Fruit fly (Drosophila melanogaster) whole organism, embryonic: Measurements from ENCODE around the gene CG3032.

ENCODE experiments used
- Aef1 ChIP-seq: fragments of 200-800 bp; sonication (Bioruptor generic); IDR thresholded peaks from 3 replicates; pipeline ENCODE4 v1.3.6; 2022; ENCODE audit warnings: missing biosample characterization, missing genetic modification characterization
- B-H1 ChIP-seq: fragments of 200-800 bp; sonication (Bioruptor generic); IDR thresholded peaks from 3 replicates; pipeline ENCODE4 v1.3.6; 2022; ENCODE audit warnings: missing biosample characterization, missing genetic modification characterization
- Bgb ChIP-seq: fragments of 200-800 bp; sonication (Bioruptor generic); IDR thresholded peaks from 2 replicates; pipeline ENCODE4 v1.3.6; 2022; ENCODE audit warnings: missing biosample characterization, missing genetic modification characterization; ENCODE audit not compliant: partially characterized antibody
- BtbVII ChIP-seq: fragments of 200-800 bp; sonication (Bioruptor generic); optimal IDR thresholded peaks from 3 replicates; lab custom pipeline; 2017; ENCODE audit warnings: missing biosample characterization, mild to moderate bottlenecking, missing genetic modification characterization
- Bteb2 ChIP-seq: fragments of 200-800 bp; sonication (Bioruptor generic); optimal IDR thresholded peaks from 2 replicates; lab custom pipeline; 2016; ENCODE audit warnings: missing biosample characterization, missing genetic modification characterization
- C15 ChIP-seq: fragments of 200-800 bp; sonication (Bioruptor generic); IDR thresholded peaks from 3 replicates; pipeline ENCODE4 v1.3.6; 2022; ENCODE audit warnings: missing biosample characterization, missing genetic modification characterization
- CG10321 ChIP-seq: fragments of 200-800 bp; sonication (Bioruptor generic); IDR thresholded peaks from 2 replicates; pipeline ENCODE4 v1.3.6; 2022; ENCODE audit warnings: missing biosample characterization, missing genetic modification characterization
- CG10462 ChIP-seq: fragments of 200-800 bp; sonication (Bioruptor generic); optimal IDR thresholded peaks from 2 replicates; lab custom pipeline; 2016; ENCODE audit warnings: missing biosample characterization, missing genetic modification characterization
- CG10543 ChIP-seq: fragments of 200-800 bp; sonication (Bioruptor generic); optimal IDR thresholded peaks from 3 replicates; lab custom pipeline; 2017; ENCODE audit warnings: missing biosample characterization, mild to moderate bottlenecking, missing genetic modification characterization, moderate library complexity
- CG14441 ChIP-seq: fragments of 200-800 bp; sonication (Bioruptor generic); IDR thresholded peaks from 2 replicates; pipeline ENCODE4 v1.3.6; 2022; ENCODE audit warnings: missing biosample characterization, missing genetic modification characterization
- CG15696 ChIP-seq: fragments of 200-800 bp; sonication (Bioruptor generic); optimal IDR thresholded peaks from 2 replicates; lab custom pipeline; 2019; ENCODE audit warnings: missing biosample characterization, mild to moderate bottlenecking, missing genetic modification characterization, moderate library complexity
- CG1603 ChIP-seq: fragments of 200-800 bp; sonication (Bioruptor generic); optimal IDR thresholded peaks from 2 replicates; lab custom pipeline; 2019; ENCODE audit warnings: missing biosample characterization, mild to moderate bottlenecking, missing genetic modification characterization, moderate library complexity
- CG18476 ChIP-seq: fragments of 200-800 bp; sonication (Bioruptor generic); optimal IDR thresholded peaks from 2 replicates; lab custom pipeline; 2016; ENCODE audit warnings: missing biosample characterization, mild to moderate bottlenecking, missing genetic modification characterization
- CG2712 ChIP-seq: fragments of 200-800 bp; optimal IDR thresholded peaks from 3 replicates; lab custom pipeline; 2019; ENCODE audit warnings: missing biosample characterization, mild to moderate bottlenecking, missing genetic modification characterization, moderate library complexity
- CG4328 ChIP-seq: fragments of 200-800 bp; sonication (Bioruptor generic); optimal IDR thresholded peaks from 3 replicates; lab custom pipeline; 2017; ENCODE audit warnings: missing biosample characterization, missing genetic modification reagents, missing genetic modification characterization
- CG4854 ChIP-seq: fragments of 200-800 bp; sonication (Bioruptor generic); optimal IDR thresholded peaks from 2 replicates; lab custom pipeline; 2016; ENCODE audit warnings: missing biosample characterization, missing genetic modification characterization, inconsistent platforms
- CG7987 ChIP-seq: fragments of 200-800 bp; sonication (Bioruptor generic); optimal IDR thresholded peaks from 2 replicates; lab custom pipeline; 2018; ENCODE audit warnings: missing biosample characterization, mild to moderate bottlenecking, missing genetic modification characterization, moderate library complexity
- CG9215 ChIP-seq: fragments of 200-800 bp; sonication (Bioruptor generic); IDR thresholded peaks from 2 replicates; pipeline ENCODE4 v1.3.6; 2022; ENCODE audit warnings: missing biosample characterization, missing genetic modification characterization
- CHES-1-like ChIP-seq: fragments of 200-800 bp; sonication (Bioruptor generic); optimal IDR thresholded peaks from 2 replicates; lab custom pipeline; 2016; ENCODE audit warnings: missing biosample characterization, missing genetic modification characterization
- D19A ChIP-seq: fragments of 200-800 bp; optimal IDR thresholded peaks from 3 replicates; lab custom pipeline; 2019; ENCODE audit warnings: missing biosample characterization, mild to moderate bottlenecking, missing genetic modification characterization, moderate library complexity
- Dek ChIP-seq: fragments of 200-800 bp; sonication (Bioruptor generic); optimal IDR thresholded peaks from 3 replicates; lab custom pipeline; 2019; ENCODE audit warnings: missing biosample characterization, mild to moderate bottlenecking, missing genetic modification characterization, moderate library complexity
- Gug ChIP-seq: fragments of 200-800 bp; sonication (Bioruptor generic); IDR thresholded peaks from 4 replicates; pipeline ENCODE4 v1.3.6; 2022; ENCODE audit warnings: missing biosample characterization, missing genetic modification characterization
- Hand ChIP-seq: fragments of 200-800 bp; sonication (Bioruptor generic); optimal IDR thresholded peaks from 2 replicates; lab custom pipeline; 2017; ENCODE audit warnings: mild to moderate bottlenecking, missing biosample characterization, missing genetic modification reagents, missing genetic modification characterization
- HmgD ChIP-seq: fragments of 200-800 bp; sonication (Bioruptor generic); optimal IDR thresholded peaks from 3 replicates; lab custom pipeline; 2016; ENCODE audit warnings: missing biosample characterization, missing genetic modification characterization
- Hr78 ChIP-seq, 2 experiments: fragments of 200-800 bp in 1 of 2; fragments of >200 bp in 1 of 2; sonication (Bioruptor generic) in 1 of 2; optimal IDR thresholded peaks; 2 replicates each; lab custom pipeline; 2017 to 2019; ENCODE audit warnings: missing biosample characterization in 2 of 2, missing genetic modification characterization in 2 of 2, mild to moderate bottlenecking in 1 of 2, moderate library complexity in 1 of 2
- Jarid2 ChIP-seq: fragments of 200-800 bp; sonication (Bioruptor generic); optimal IDR thresholded peaks from 3 replicates; lab custom pipeline; 2017; ENCODE audit warnings: mild to moderate bottlenecking, missing biosample characterization, missing genetic modification reagents, missing genetic modification characterization
- Myb ChIP-seq: fragments of 200-800 bp; sonication (Bioruptor generic); optimal IDR thresholded peaks from 2 replicates; lab custom pipeline; 2016; ENCODE audit warnings: missing biosample characterization, missing genetic modification characterization
- Opbp ChIP-seq: fragments of 200-800 bp; sonication (Bioruptor generic); IDR thresholded peaks from 3 replicates; pipeline ENCODE4 v1.3.6; 2022; ENCODE audit warnings: missing biosample characterization, missing genetic modification characterization; ENCODE audit not compliant: partially characterized antibody
- Poxn ChIP-seq: fragments of 200-800 bp; sonication (Bioruptor generic); IDR thresholded peaks from 2 replicates; pipeline ENCODE4 v1.3.6; 2022; ENCODE audit warnings: missing biosample characterization, missing genetic modification characterization
- Sox102F ChIP-seq: fragments of 200-800 bp; sonication (Bioruptor generic); optimal IDR thresholded peaks from 2 replicates; lab custom pipeline; 2018; ENCODE audit warnings: missing biosample characterization, mild to moderate bottlenecking, missing genetic modification characterization, moderate library complexity
- Taf1 ChIP-seq: fragments of 200-800 bp; sonication (Bioruptor generic); IDR thresholded peaks from 2 replicates; pipeline ENCODE4 v1.3.6; 2022; ENCODE audit warnings: missing biosample characterization, missing genetic modification characterization
- al ChIP-seq: fragments of 200-800 bp; sonication (Bioruptor generic); IDR thresholded peaks from 2 replicates; pipeline ENCODE4 v1.3.6; 2022; ENCODE audit warnings: missing biosample characterization, missing genetic modification characterization
- ara ChIP-seq: fragments of 200-800 bp; sonication (Bioruptor generic); IDR thresholded peaks from 2 replicates; pipeline ENCODE4 v1.3.6; 2022; ENCODE audit warnings: missing biosample characterization, missing genetic modification characterization
- cad ChIP-seq: fragments of >200 bp; optimal IDR thresholded peaks from 2 replicates; lab custom pipeline; 2017; ENCODE audit warnings: missing biosample characterization, missing genetic modification characterization
- cg ChIP-seq: fragments of 200-800 bp; sonication (Bioruptor generic); optimal IDR thresholded peaks from 3 replicates; lab custom pipeline; 2019; ENCODE audit warnings: missing biosample characterization, mild to moderate bottlenecking, missing genetic modification characterization, moderate library complexity
- chinmo ChIP-seq: fragments of 200-800 bp; sonication (Bioruptor generic); IDR thresholded peaks from 4 replicates; pipeline ENCODE4 v1.3.6; 2022; ENCODE audit warnings: missing biosample characterization, missing genetic modification characterization; ENCODE audit not compliant: partially characterized antibody
- crc ChIP-seq: fragments of 200-800 bp; sonication (Bioruptor generic); optimal IDR thresholded peaks from 2 replicates; lab custom pipeline; 2016; ENCODE audit warnings: missing biosample characterization, missing genetic modification characterization
- eve ChIP-seq, 2 experiments: fragments of >200 bp; optimal IDR thresholded peaks; 2 replicates each; lab custom pipeline; 2017; ENCODE audit warnings: missing biosample characterization in 2 of 2, missing genetic modification characterization in 2 of 2
- fd96Cb ChIP-seq: fragments of 200-800 bp; sonication (Bioruptor generic); optimal IDR thresholded peaks from 2 replicates; lab custom pipeline; 2018; ENCODE audit warnings: missing biosample characterization, mild to moderate bottlenecking, missing genetic modification characterization, moderate library complexity
- grn ChIP-seq: fragments of 200-800 bp; sonication (Bioruptor generic); optimal IDR thresholded peaks from 3 replicates; lab custom pipeline; 2017; ENCODE audit warnings: missing biosample characterization, missing genetic modification characterization
- gt ChIP-seq: fragments of 200-800 bp; sonication (Bioruptor generic); IDR thresholded peaks from 2 replicates; pipeline ENCODE4 v1.3.6; 2022; ENCODE audit warnings: missing biosample characterization, missing genetic modification characterization
- insv ChIP-seq, 2 experiments: fragments of 200-800 bp; sonication (Bioruptor generic); optimal IDR thresholded peaks; 3 replicates each; lab custom pipeline; 2016 to 2018; ENCODE audit warnings: missing biosample characterization in 2 of 2, missing genetic modification characterization in 2 of 2
- jigr1 ChIP-seq: fragments of 200-800 bp; sonication (Bioruptor generic); IDR thresholded peaks from 3 replicates; pipeline ENCODE4 v1.3.6; 2022; ENCODE audit warnings: missing biosample characterization, missing genetic modification characterization
- jumu ChIP-seq: fragments of 200-800 bp; sonication (Bioruptor generic); optimal IDR thresholded peaks from 3 replicates; lab custom pipeline; 2016; ENCODE audit warnings: missing biosample characterization, missing genetic modification characterization
- otp ChIP-seq: fragments of 200-800 bp; sonication (Bioruptor generic); IDR thresholded peaks from 3 replicates; pipeline ENCODE4, ENCODE4 v1.3.6; 2022; ENCODE audit warnings: missing biosample characterization, missing genetic modification characterization
- pb ChIP-seq: fragments of 200-800 bp; sonication (Bioruptor generic); optimal IDR thresholded peaks from 3 replicates; lab custom pipeline; 2016; ENCODE audit warnings: missing biosample characterization, missing genetic modification characterization
- repo ChIP-seq: fragments of 200-800 bp; sonication (Bioruptor generic); optimal IDR thresholded peaks from 2 replicates; lab custom pipeline; 2016; ENCODE audit warnings: missing biosample characterization, missing genetic modification characterization
- row ChIP-seq: fragments of 200-800 bp; sonication (Bioruptor generic); IDR thresholded peaks from 3 replicates; pipeline ENCODE4 v1.3.6; 2022; ENCODE audit warnings: missing biosample characterization, missing genetic modification characterization
- schlank ChIP-seq: fragments of 200-800 bp; sonication (Bioruptor generic); optimal IDR thresholded peaks from 2 replicates; lab custom pipeline; 2018; ENCODE audit warnings: missing biosample characterization, mild to moderate bottlenecking, missing genetic modification characterization
- sima ChIP-seq: fragments of 200-800 bp; sonication (Bioruptor generic); optimal IDR thresholded peaks from 2 replicates; lab custom pipeline; 2016; ENCODE audit warnings: missing biosample characterization, missing genetic modification characterization
- slbo ChIP-seq: fragments of 200-800 bp; sonication (Bioruptor generic); IDR thresholded peaks from 2 replicates; pipeline ENCODE4 v1.3.6; 2022; ENCODE audit warnings: missing biosample characterization, missing genetic modification characterization
- stc ChIP-seq: fragments of 200-800 bp; sonication (Bioruptor generic); IDR thresholded peaks from 2 replicates; pipeline ENCODE4 v1.3.6; 2022; ENCODE audit warnings: missing biosample characterization, missing genetic modification characterization
- tx ChIP-seq: fragments of 200-800 bp; sonication (Bioruptor generic); optimal IDR thresholded peaks from 2 replicates; lab custom pipeline; 2016; ENCODE audit warnings: missing biosample characterization, missing genetic modification characterization

Gene CG3032

dm6 chrX:6990105-6990504 lies 23.6 kb downstream of the CG3032 start (continued):
- TF ChIP-seq ara (GFP tag; lab: Robert Waterston, UW) = no peak
- no peak for TF ChIP-seq tx (GFP tag; lab: Kevin White, UChicago)
- no peak for TF ChIP-seq Hr78 (GFP tag; optimal IDR thresholded peaks at IDR 0.05; lab: Kevin White, UChicago)
- TF ChIP-seq Gug (GFP tag; lab: Robert Waterston, UW) = no peak
- no peak for TF ChIP-seq CG18476 (GFP tag; lab: Kevin White, UChicago)
- TF ChIP-seq B-H1 (GFP tag; lab: Robert Waterston, UW) = no peak
- TF ChIP-seq Taf1 (GFP tag; lab: Robert Waterston, UW) = no peak
- TF ChIP-seq stc (GFP tag; lab: Robert Waterston, UW) = no peak
- TF ChIP-seq eve (GFP tag; optimal IDR thresholded peaks at IDR 0.05; lab: Kevin White, UChicago) = peak in 1 of 2 experiments; percentile 38
- no peak for TF ChIP-seq gt (GFP tag; lab: Robert Waterston, UW)
- TF ChIP-seq Sox102F (GFP tag; lab: Kevin White, UChicago) = peak; percentile 38
- TF ChIP-seq HmgD (GFP tag; lab: Kevin White, UChicago) = no peak
- TF ChIP-seq CG9215 (GFP tag; lab: Robert Waterston, UW) = no peak
- TF ChIP-seq schlank = no peak
- TF ChIP-seq CG7987 (GFP tag; lab: Kevin White, UChicago) = no peak
- no peak for TF ChIP-seq BtbVII
- peak; percentile 44 for TF ChIP-seq grn (GFP tag; lab: Kevin White, UChicago)
- TF ChIP-seq CG1603 (tag; lab: Kevin White, UChicago) = no peak
- TF ChIP-seq Aef1 (GFP tag; lab: Robert Waterston, UW) = no peak
- no peak for TF ChIP-seq insv (GFP tag; optimal IDR thresholded peaks at IDR 0.05; lab: Kevin White, UChicago)
- no peak for TF ChIP-seq sima
- no peak for TF ChIP-seq cad (GFP tag; lab: Kevin White, UChicago)
- no peak for TF ChIP-seq repo (GFP tag; lab: Kevin White, UChicago)
- TF ChIP-seq Bteb2 (GFP tag; lab: Kevin White, UChicago) = no peak
- no peak for TF ChIP-seq chinmo (GFP tag; lab: Robert Waterston, UW)
- TF ChIP-seq CG14441 (GFP tag; lab: Robert Waterston, UW) = no peak
- no peak for TF ChIP-seq CHES-1-like (GFP tag; lab: Kevin White, UChicago)
- TF ChIP-seq pb (GFP tag; lab: Kevin White, UChicago) = no peak
- no peak for TF ChIP-seq crc (GFP tag; lab: Kevin White, UChicago)
- TF ChIP-seq row (GFP tag; lab: Robert Waterston, UW) = peak; percentile 45
- no peak for TF ChIP-seq Hand (GFP tag; lab: Kevin White, UChicago)
- no peak for TF ChIP-seq Jarid2 (GFP tag; lab: Kevin White, UChicago)
- no peak for TF ChIP-seq al (GFP tag; lab: Robert Waterston, UW)
- TF ChIP-seq slbo (GFP tag; lab: Robert Waterston, UW) = 0 out of 2 replicates have a peak, but pooled peaks have one; percentile 28
- no peak for TF ChIP-seq CG10543
- TF ChIP-seq CG10321 (GFP tag; lab: Robert Waterston, UW) = no peak
- TF ChIP-seq cg (GFP tag; lab: Kevin White, UChicago) = no peak
- no peak for TF ChIP-seq CG4328
- no peak for TF ChIP-seq jumu (GFP tag; lab: Kevin White, UChicago)
- TF ChIP-seq otp (GFP tag; lab: Robert Waterston, UW) = no peak
- no peak for TF ChIP-seq Opbp (GFP tag; lab: Robert Waterston, UW)
- no peak for TF ChIP-seq CG10462 (GFP tag; lab: Kevin White, UChicago)
- TF ChIP-seq D19A (tag; lab: Kevin White, UChicago) = peak; percentile 96
- TF ChIP-seq C15 (GFP tag; lab: Robert Waterston, UW) = no peak
- peak; percentile 32 for TF ChIP-seq CG2712
- no peak for TF ChIP-seq Poxn (GFP tag; lab: Robert Waterston, UW)
- no peak for TF ChIP-seq Myb (GFP tag; lab: Kevin White, UChicago)
- no peak for TF ChIP-seq Bgb
- TF ChIP-seq jigr1 (GFP tag; lab: Robert Waterston, UW) = no peak
- TF ChIP-seq CG15696 = no peak
- no peak for TF ChIP-seq Dek (tag; lab: Kevin White, UChicago)
- TF ChIP-seq CG4854 (GFP tag; lab: Kevin White, UChicago) = no peak
- TF ChIP-seq fd96Cb (tag; lab: Kevin White, UChicago) = peak; percentile 14
